Fruit fly (Drosophila melanogaster) whole organism, embryonic: ENCODE measurements around the gene CG7298.

Experiments
- ATbp ChIP-seq: fragments of 200-800 bp; sonication (Bioruptor generic); optimal IDR thresholded peaks from 2 replicates; lab custom pipeline; 2017; ENCODE audit warnings: missing biosample characterization, mild to moderate bottlenecking, missing genetic modification characterization, missing genetic modification reagents
- CG10147 ChIP-seq: fragments of 200-800 bp; sonication (Bioruptor generic); optimal IDR thresholded peaks from 2 replicates; lab custom pipeline; 2019; ENCODE audit warnings: missing biosample characterization, mild to moderate bottlenecking, missing genetic modification characterization, moderate library complexity
- CG11456 ChIP-seq: fragments of 200-800 bp; sonication (Bioruptor generic); IDR thresholded peaks from 3 replicates; pipeline ENCODE4 v1.3.6; 2022; ENCODE audit warnings: missing biosample characterization, missing genetic modification characterization
- CG13775 ChIP-seq: fragments of 200-800 bp; sonication (Bioruptor generic); optimal IDR thresholded peaks from 3 replicates; lab custom pipeline; 2017; ENCODE audit warnings: missing biosample characterization, mild to moderate bottlenecking, missing genetic modification characterization
- CG14441 ChIP-seq: fragments of 200-800 bp; sonication (Bioruptor generic); IDR thresholded peaks from 2 replicates; pipeline ENCODE4 v1.3.6; 2022; ENCODE audit warnings: missing biosample characterization, missing genetic modification characterization
- CG1603 ChIP-seq: fragments of 200-800 bp; sonication (Bioruptor generic); optimal IDR thresholded peaks from 2 replicates; lab custom pipeline; 2019; ENCODE audit warnings: missing biosample characterization, mild to moderate bottlenecking, missing genetic modification characterization, moderate library complexity
- CG18262 ChIP-seq: fragments of 200-800 bp; optimal IDR thresholded peaks from 3 replicates; lab custom pipeline; 2019; ENCODE audit warnings: missing biosample characterization, mild to moderate bottlenecking, missing genetic modification characterization, moderate library complexity
- CG2120 ChIP-seq: fragments of 200-800 bp; sonication (Bioruptor generic); optimal IDR thresholded peaks from 3 replicates; lab custom pipeline; 2016; ENCODE audit warnings: missing biosample characterization, missing genetic modification characterization
- CG3065 ChIP-seq: fragments of 200-800 bp; sonication (Bioruptor generic); optimal IDR thresholded peaks from 2 replicates; lab custom pipeline; 2016; ENCODE audit warnings: missing biosample characterization, missing genetic modification characterization
- CG5953 ChIP-seq: fragments of 200-800 bp; sonication (Bioruptor generic); IDR thresholded peaks from 2 replicates; pipeline ENCODE4 v1.3.6; 2022; ENCODE audit warnings: missing biosample characterization, missing genetic modification characterization
- CG6272 ChIP-seq: fragments of 200-800 bp; sonication (Bioruptor generic); IDR thresholded peaks from 2 replicates; pipeline ENCODE4 v1.3.6; 2022; ENCODE audit warnings: missing biosample characterization, missing genetic modification characterization
- CG7556 ChIP-seq: fragments of 200-800 bp; sonication (Bioruptor generic); optimal IDR thresholded peaks from 2 replicates; lab custom pipeline; 2017; ENCODE audit warnings: missing biosample characterization, mild to moderate bottlenecking, missing genetic modification characterization
- CG7839 ChIP-seq: fragments of 200-800 bp; sonication (Bioruptor generic); optimal IDR thresholded peaks from 3 replicates; lab custom pipeline; 2018; ENCODE audit warnings: missing biosample characterization, mild to moderate bottlenecking, missing genetic modification characterization, moderate library complexity
- CG9932 ChIP-seq: fragments of 200-800 bp; sonication (Bioruptor generic); IDR thresholded peaks from 2 replicates; pipeline ENCODE4 v1.3.6; 2022; ENCODE audit warnings: missing biosample characterization, missing genetic modification characterization
- Dbx ChIP-seq: fragments of 200-800 bp; sonication (Bioruptor generic); IDR thresholded peaks from 3 replicates; pipeline ENCODE4 v1.3.6; 2022; ENCODE audit warnings: missing biosample characterization, missing genetic modification characterization
- Dek ChIP-seq: fragments of 200-800 bp; sonication (Bioruptor generic); optimal IDR thresholded peaks from 3 replicates; lab custom pipeline; 2019; ENCODE audit warnings: missing biosample characterization, mild to moderate bottlenecking, missing genetic modification characterization, moderate library complexity
- Eip74EF ChIP-seq, 2 experiments: fragments of 200-800 bp in 1 of 2; fragments of >200 bp in 1 of 2; sonication (Bioruptor generic) in 1 of 2; optimal IDR thresholded peaks; 2 replicates each; lab custom pipeline; 2017 to 2019; ENCODE audit warnings: missing biosample characterization in 2 of 2, missing genetic modification characterization in 2 of 2, mild to moderate bottlenecking in 1 of 2, moderate library complexity in 1 of 2
- Fer2 ChIP-seq: fragments of 200-800 bp; sonication (Bioruptor generic); optimal IDR thresholded peaks from 2 replicates; lab custom pipeline; 2018; ENCODE audit warnings: missing biosample characterization, mild to moderate bottlenecking, missing genetic modification characterization, moderate library complexity
- Fer3 ChIP-seq: fragments of 200-800 bp; sonication (Bioruptor generic); optimal IDR thresholded peaks from 2 replicates; lab custom pipeline; 2018; ENCODE audit warnings: missing biosample characterization, mild to moderate bottlenecking, missing genetic modification characterization, moderate library complexity
- H2.0 ChIP-seq: fragments of 200-800 bp; sonication (Bioruptor generic); IDR thresholded peaks from 2 replicates; pipeline ENCODE4 v1.3.6; 2022; ENCODE audit warnings: missing biosample characterization, missing genetic modification characterization
- Hr51 ChIP-seq, 2 experiments: fragments of 200-800 bp; sonication (Bioruptor generic); optimal IDR thresholded peaks; 2 replicates in 1 of 2; 3 replicates in 1 of 2; lab custom pipeline; 2016 to 2018; ENCODE audit warnings: missing biosample characterization in 2 of 2, missing genetic modification characterization in 2 of 2, mild to moderate bottlenecking in 1 of 2, moderate library complexity in 1 of 2
- Nf-YB ChIP-seq: fragments of 200-800 bp; sonication (Bioruptor generic); optimal IDR thresholded peaks from 3 replicates; lab custom pipeline; 2019; ENCODE audit warnings: missing biosample characterization, mild to moderate bottlenecking, missing genetic modification characterization, moderate library complexity
- PHDP ChIP-seq: fragments of 200-800 bp; sonication (Bioruptor generic); optimal IDR thresholded peaks from 3 replicates; lab custom pipeline; 2018; ENCODE audit warnings: missing biosample characterization, mild to moderate bottlenecking, missing genetic modification characterization, moderate library complexity
- Ptx1 ChIP-seq: fragments of 200-800 bp; sonication (Bioruptor generic); IDR thresholded peaks from 2 replicates; pipeline ENCODE4 v1.3.6; 2022; ENCODE audit warnings: missing biosample characterization, missing genetic modification characterization
- Six4 ChIP-seq: fragments of 200-800 bp; sonication (Bioruptor generic); optimal IDR thresholded peaks from 2 replicates; lab custom pipeline; 2016; ENCODE audit warnings: missing biosample characterization, missing genetic modification characterization
- Sox102F ChIP-seq: fragments of 200-800 bp; sonication (Bioruptor generic); optimal IDR thresholded peaks from 2 replicates; lab custom pipeline; 2018; ENCODE audit warnings: missing biosample characterization, mild to moderate bottlenecking, missing genetic modification characterization, moderate library complexity
- Ssrp ChIP-seq: fragments of 200-800 bp; sonication (Bioruptor generic); optimal IDR thresholded peaks from 2 replicates; lab custom pipeline; 2018; ENCODE audit warnings: missing biosample characterization, mild to moderate bottlenecking, missing genetic modification characterization, moderate library complexity
- abd-A ChIP-seq: fragments of 200-800 bp; sonication (Bioruptor generic); optimal IDR thresholded peaks from 3 replicates; lab custom pipeline; 2019; ENCODE audit warnings: missing biosample characterization, mild to moderate bottlenecking, missing genetic modification characterization, moderate library complexity
- bbx ChIP-seq: fragments of 200-800 bp; sonication (Bioruptor generic); IDR thresholded peaks from 2 replicates; pipeline ENCODE4 v1.3.6; 2022; ENCODE audit warnings: missing biosample characterization, missing genetic modification characterization; ENCODE audit not compliant: partially characterized antibody
- bcd ChIP-seq: fragments of 200-800 bp; sonication (Bioruptor generic); optimal IDR thresholded peaks from 2 replicates; lab custom pipeline; 2017; ENCODE audit warnings: missing biosample characterization, mild to moderate bottlenecking, missing genetic modification characterization
- bigmax ChIP-seq: fragments of 200-800 bp; sonication (Bioruptor generic); optimal IDR thresholded peaks from 2 replicates; lab custom pipeline; 2018; ENCODE audit warnings: missing biosample characterization, mild to moderate bottlenecking, missing genetic modification characterization
- caup ChIP-seq: fragments of 200-800 bp; sonication (Bioruptor generic); optimal IDR thresholded peaks from 3 replicates; lab custom pipeline; 2017; ENCODE audit warnings: missing biosample characterization, mild to moderate bottlenecking, missing genetic modification characterization, moderate library complexity; ENCODE audit not compliant: severe bottlenecking
- crol ChIP-seq: fragments of 200-800 bp; sonication (Bioruptor generic); IDR thresholded peaks from 2 replicates; pipeline ENCODE4 v1.3.6; 2022; ENCODE audit warnings: missing biosample characterization, missing genetic modification characterization
- crp ChIP-seq, 2 experiments: fragments of 200-800 bp; sonication (Bioruptor generic); optimal IDR thresholded peaks; 2 replicates in 1 of 2; 3 replicates in 1 of 2; lab custom pipeline; 2017; ENCODE audit warnings: missing biosample characterization in 2 of 2, missing genetic modification characterization in 2 of 2, mild to moderate bottlenecking in 1 of 2, moderate library complexity in 1 of 2
- gce ChIP-seq: fragments of 200-800 bp; sonication (Bioruptor generic); IDR thresholded peaks from 3 replicates; pipeline ENCODE4 v1.3.6; 2022; ENCODE audit warnings: missing biosample characterization, missing genetic modification characterization
- gcm2 ChIP-seq: fragments of 200-800 bp; sonication (Bioruptor generic); optimal IDR thresholded peaks from 2 replicates; lab custom pipeline; 2016; ENCODE audit warnings: missing biosample characterization, missing genetic modification characterization
- jumu ChIP-seq: fragments of 200-800 bp; sonication (Bioruptor generic); optimal IDR thresholded peaks from 3 replicates; lab custom pipeline; 2016; ENCODE audit warnings: missing biosample characterization, missing genetic modification characterization
- nmo ChIP-seq: fragments of 200-800 bp; sonication (Bioruptor generic); optimal IDR thresholded peaks from 2 replicates; lab custom pipeline; 2018; ENCODE audit warnings: missing biosample characterization, mild to moderate bottlenecking, missing genetic modification characterization, moderate library complexity
- org-1 ChIP-seq: fragments of 200-800 bp; sonication (Bioruptor generic); optimal IDR thresholded peaks from 2 replicates; lab custom pipeline; 2017; ENCODE audit warnings: missing biosample characterization, missing genetic modification characterization
- psq ChIP-seq: fragments of 200-800 bp; sonication (Bioruptor generic); optimal IDR thresholded peaks from 2 replicates; lab custom pipeline; 2017; ENCODE audit warnings: missing biosample characterization, missing genetic modification characterization
- pzg ChIP-seq: fragments of 200-800 bp; sonication (Bioruptor generic); optimal IDR thresholded peaks from 3 replicates; lab custom pipeline; 2018; ENCODE audit warnings: missing biosample characterization, mild to moderate bottlenecking, missing genetic modification characterization, moderate library complexity
- salm ChIP-seq: fragments of 200-800 bp; sonication (Bioruptor generic); optimal IDR thresholded peaks from 2 replicates; lab custom pipeline; 2018; ENCODE audit warnings: missing biosample characterization, mild to moderate bottlenecking, missing genetic modification characterization
- sc ChIP-seq, 3 experiments: fragments of >200 bp in 2 of 3; fragments of 200-800 bp in 1 of 3; sonication (Bioruptor generic) in 1 of 3; optimal IDR thresholded peaks; 2 replicates in 2 of 3; 3 replicates in 1 of 3; lab custom pipeline; 2017; ENCODE audit warnings: mild to moderate bottlenecking in 1 of 3, missing biosample characterization in 1 of 3, missing genetic modification characterization in 1 of 3, missing genetic modification reagents in 1 of 3
- sd ChIP-seq: fragments of 200-800 bp; sonication (Bioruptor generic); optimal IDR thresholded peaks from 3 replicates; lab custom pipeline; 2018; ENCODE audit warnings: missing biosample characterization, mild to moderate bottlenecking, missing genetic modification characterization, moderate library complexity
- sima ChIP-seq: fragments of 200-800 bp; sonication (Bioruptor generic); optimal IDR thresholded peaks from 2 replicates; lab custom pipeline; 2016; ENCODE audit warnings: missing biosample characterization, missing genetic modification characterization
- sug ChIP-seq: fragments of 200-800 bp; optimal IDR thresholded peaks from 2 replicates; lab custom pipeline; 2019; ENCODE audit warnings: missing biosample characterization, mild to moderate bottlenecking, missing genetic modification characterization, moderate library complexity
- tio ChIP-seq: fragments of 200-800 bp; sonication (Bioruptor generic); optimal IDR thresholded peaks from 2 replicates; lab custom pipeline; 2017; ENCODE audit warnings: missing biosample characterization, missing genetic modification characterization, inconsistent platforms

CG7298 gene

DNA sequence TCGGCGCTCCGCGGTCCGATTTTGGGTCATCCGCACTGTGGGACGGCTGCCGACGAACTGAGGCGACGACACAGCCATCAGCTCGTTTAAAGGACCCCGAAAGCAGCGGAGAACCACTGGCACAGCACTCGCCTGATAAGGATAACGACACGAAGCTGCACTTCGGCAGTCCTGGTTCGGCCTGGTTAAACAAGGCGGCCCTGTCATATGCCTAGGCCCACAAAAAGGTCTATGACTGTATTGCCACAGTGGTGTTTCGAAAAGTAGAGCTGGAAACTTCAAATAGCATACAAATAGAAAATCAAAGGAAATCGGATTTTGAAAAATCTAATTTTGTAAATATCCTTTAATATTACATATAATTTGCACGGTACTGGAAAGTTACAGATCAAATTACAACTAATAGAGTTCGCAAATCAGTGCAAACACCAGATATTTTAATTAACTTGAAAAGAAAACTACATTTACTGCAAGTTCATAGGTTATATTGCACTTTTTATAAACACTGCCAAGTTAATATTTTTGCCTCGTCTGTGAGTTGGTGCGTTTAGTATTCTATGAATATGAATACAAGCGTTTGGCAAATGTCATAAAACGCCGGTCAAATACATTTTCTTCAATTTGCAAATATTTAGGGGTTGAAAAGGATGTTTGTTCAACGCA is 18.1 kb downstream of the CG7298 start (continued):
- peak; percentile 4 for TF ChIP-seq Fer2 (tag; lab: Kevin White, UChicago)
- peak; percentile 64 to 80 for TF ChIP-seq Hr51 (GFP tag; optimal IDR thresholded peaks at IDR 0.05; lab: Kevin White, UChicago)
- peak; percentile 27 for TF ChIP-seq CG10147 (GFP tag; lab: Kevin White, UChicago)
- peak; percentile 63 for TF ChIP-seq PHDP (tag; lab: Kevin White, UChicago)
- TF ChIP-seq sd (tag; lab: Kevin White, UChicago) = no peak
- TF ChIP-seq caup (GFP tag; lab: Kevin White, UChicago) = peak; percentile 71
- TF ChIP-seq bigmax (GFP tag; lab: Kevin White, UChicago) = no peak
- TF ChIP-seq bcd (GFP tag; lab: Kevin White, UChicago) = peak; percentile 64
- peak; percentile 80 for TF ChIP-seq tio
- TF ChIP-seq pzg = no peak
- peak; percentile 60; the same call in 1 of the 3 replicates for TF ChIP-seq Dbx (GFP tag; lab: Robert Waterston, UW)
- TF ChIP-seq CG2120 (GFP tag; lab: Kevin White, UChicago) = peak; percentile 87
- no peak for TF ChIP-seq CG6272 (GFP tag; lab: Robert Waterston, UW)
- no peak for TF ChIP-seq CG1603
- no peak for TF ChIP-seq Six4
- no peak for TF ChIP-seq psq (GFP tag; lab: Kevin White, UChicago)
- TF ChIP-seq sug (tag; lab: Kevin White, UChicago) = peak; percentile 20
- peak; percentile 29 for TF ChIP-seq ATbp (GFP tag; lab: Kevin White, UChicago)
- TF ChIP-seq crol = no peak
- peak; percentile 49 for TF ChIP-seq Ssrp (tag; lab: Kevin White, UChicago)
- no peak for TF ChIP-seq jumu
- peak; percentile 83 for TF ChIP-seq CG7556 (GFP tag; lab: Kevin White, UChicago)
- TF ChIP-seq Sox102F (GFP tag; lab: Kevin White, UChicago) = peak; percentile 68
- peak; percentile 61 for TF ChIP-seq CG9932 (GFP tag; lab: Robert Waterston, UW)
- no peak for TF ChIP-seq sima (GFP tag; lab: Kevin White, UChicago)
- TF ChIP-seq org-1 (GFP tag; lab: Kevin White, UChicago) = peak; percentile 59
- TF ChIP-seq salm = no peak
- TF ChIP-seq bbx (GFP tag; lab: Robert Waterston, UW) = no peak
- no peak for TF ChIP-seq abd-A
- TF ChIP-seq CG5953 (GFP tag; lab: Robert Waterston, UW) = no peak
- no peak for TF ChIP-seq gce (GFP tag; lab: Robert Waterston, UW)
- peak; percentile 47; the same call in 1 of the 2 replicates for TF ChIP-seq Ptx1 (GFP tag; lab: Robert Waterston, UW)
- TF ChIP-seq CG13775 (GFP tag; lab: Kevin White, UChicago) = peak; percentile 75
- TF ChIP-seq Nf-YB (GFP tag; lab: Kevin White, UChicago) = peak; percentile 0
- TF ChIP-seq CG14441 (GFP tag; lab: Robert Waterston, UW) = no peak; the same call in 1 of the 2 replicates
- TF ChIP-seq nmo = peak; percentile 71
- no peak for TF ChIP-seq CG3065 (GFP tag; lab: Kevin White, UChicago)
- TF ChIP-seq Dek = peak; percentile 44
- TF ChIP-seq H2.0 (GFP tag; lab: Robert Waterston, UW) = peak; percentile 61
- peak; percentile 29 for TF ChIP-seq CG18262 (tag; lab: Kevin White, UChicago)
- peak; percentile 29 for TF ChIP-seq gcm2 (GFP tag; lab: Kevin White, UChicago)
- TF ChIP-seq sc (optimal IDR thresholded peaks at IDR 0.05; lab: Kevin White, UChicago) = no peak
- peak; percentile 4 for TF ChIP-seq sc (GFP tag; optimal IDR thresholded peaks at IDR 0.05; lab: Kevin White, UChicago)
- peak; percentile 42 for TF ChIP-seq Fer3 (tag; lab: Kevin White, UChicago)
- peak; percentile 75 for TF ChIP-seq CG7839 (tag; lab: Kevin White, UChicago)
- TF ChIP-seq crp (GFP tag; optimal IDR thresholded peaks at IDR 0.05; lab: Kevin White, UChicago) = peak in 1 of 2 experiments; percentile 12
- 0 out of 3 replicates have a peak, but pooled peaks have one; percentile 36 for TF ChIP-seq CG11456 (GFP tag; lab: Robert Waterston, UW)
- TF ChIP-seq Eip74EF (GFP tag; optimal IDR thresholded peaks at IDR 0.05; lab: Kevin White, UChicago) = peak in 1 of 2 experiments; percentile 37
